Worm (Caenorhabditis elegans) whole organism, L4 larva: ENCODE results near the gene srsx-35.

ENCODE experiments used
- aly-2 ChIP-seq: sonication (generic microtip); optimal IDR thresholded peaks from 2 replicates; lab custom pipeline; 2018; ENCODE audit warnings: missing biosample characterization, missing genetic modification characterization
- lin-39 ChIP-seq: fragments of 150-350 bp; optimal IDR thresholded peaks from 2 replicates; lab custom pipeline; 2014; ENCODE audit warnings: missing biosample characterization, missing genetic modification reagents, missing genetic modification characterization
- nhr-25 ChIP-seq: sonication (generic microtip); optimal IDR thresholded peaks from 2 replicates; lab custom pipeline; 2017; ENCODE audit warnings: missing genetic modification characterization, mild to moderate bottlenecking, missing compliant biosample characterization, antibody characterized with exemption, moderate library complexity, borderline replicate concordance; ENCODE audit not compliant: insufficient read depth
- pqm-1 ChIP-seq: sonication (generic microtip); optimal IDR thresholded peaks from 2 replicates; lab custom pipeline; 2017; ENCODE audit warnings: missing biosample characterization, missing genetic modification characterization
- unc-62 ChIP-seq, 3 experiments: fragments of 150-350 bp in 1 of 3; sonication (generic microtip); optimal IDR thresholded peaks in 2 of 3; peaks in 1 of 3; 1 replicate in 1 of 3; 2 replicates in 2 of 3; lab custom pipeline; 2014 to 2017; ENCODE audit warnings: missing biosample characterization in 3 of 3, missing genetic modification characterization in 3 of 3, missing genetic modification reagents in 3 of 3, missing genotype in 1 of 3
- zag-1 ChIP-seq: fragments of 150-350 bp; optimal IDR thresholded peaks from 2 replicates; lab custom pipeline; 2014; ENCODE audit warnings: missing biosample characterization, missing genetic modification characterization
- ztf-11 ChIP-seq: fragments of 150-350 bp; optimal IDR thresholded peaks from 2 replicates; lab custom pipeline; 2014; ENCODE audit warnings: missing biosample characterization, missing genetic modification characterization

DNA sequence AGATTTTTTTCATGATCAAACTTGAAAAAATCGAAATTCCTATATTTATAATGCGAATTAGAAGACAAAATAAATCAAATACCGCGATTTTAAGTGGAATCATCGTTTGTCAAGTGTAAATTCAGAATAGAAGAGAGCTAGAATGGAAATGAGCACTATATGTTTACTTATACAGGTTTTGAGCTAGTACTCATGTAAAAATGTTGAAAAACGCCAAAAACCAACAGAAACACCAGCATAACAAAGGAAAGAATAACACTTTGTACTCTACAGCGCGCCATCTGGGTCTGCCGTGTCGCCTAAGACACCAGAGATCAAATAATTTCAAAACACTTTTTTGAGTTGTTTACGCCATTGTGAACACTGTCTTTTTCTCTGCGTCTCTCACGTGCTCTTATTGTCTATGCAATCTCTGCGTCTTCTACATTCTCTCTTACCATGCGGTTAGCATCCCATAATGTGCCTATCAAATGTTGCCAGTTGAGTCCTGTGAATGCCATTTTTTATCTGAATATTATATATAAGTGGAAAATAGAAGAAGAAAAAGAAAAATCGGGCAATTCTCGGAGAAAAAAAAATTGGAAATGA, 47.6 kb downstream of the srsx-35 start, which contains the start of gene ipla-3:
- TF ChIP-seq pqm-1 (tag; lab: Kevin White, UChicago): peak; percentile 81
- TF ChIP-seq zag-1 (tag; lab: Kevin White, UChicago): no peak
- no peak for TF ChIP-seq nhr-25
- no peak for TF ChIP-seq aly-2 (tag; lab: Kevin White, UChicago)
- TF ChIP-seq ztf-11 (tag; lab: Kevin White, UChicago): no peak
- TF ChIP-seq unc-62 (GFP tag; optimal IDR thresholded peaks at IDR 0.05 in 1 of 2; lab: Kevin White, UChicago): peak in 1 of 2 experiments; percentile 84
- TF ChIP-seq unc-62 (tag; optimal IDR thresholded peaks at IDR 0.05; lab: Kevin White, UChicago): no peak
- no peak for TF ChIP-seq lin-39
